Worm (Caenorhabditis elegans) whole organism, young adult: ENCODE measurements around the gene C13F10.6.
A peak's percentile ranks its signal among the peaks of the same experiment; 100 is the strongest.

Experiments
- B0035.1 ChIP-seq: sonication (generic microtip); optimal IDR thresholded peaks from 2 replicates; lab custom pipeline; 2016; ENCODE audit warnings: missing genetic modification characterization, mild to moderate bottlenecking, missing compliant biosample characterization, missing genotype, missing genetic modification reagents
- D2030.7 ChIP-seq: fragments of 200-800 bp; sonication (Bioruptor generic); IDR thresholded peaks from 2 replicates; pipeline ENCODE4 v1.3.6; 2022; ENCODE audit warnings: missing genetic modification reagents, missing genetic modification characterization, missing compliant biosample characterization
- F23B12.7 ChIP-seq: sonication (generic microtip); optimal IDR thresholded peaks from 2 replicates; lab custom pipeline; 2017; ENCODE audit warnings: missing genetic modification characterization, mild to moderate bottlenecking, missing compliant biosample characterization, antibody characterized with exemption, moderate library complexity; ENCODE audit not compliant: insufficient read depth
- F33H1.4 ChIP-seq: fragments of 200-800 bp; sonication (Bioruptor generic); IDR thresholded peaks from 2 replicates; pipeline ENCODE4 v1.3.6; 2022; ENCODE audit warnings: missing genetic modification reagents, missing genetic modification characterization, missing compliant biosample characterization
- F57A8.1 ChIP-seq: fragments of 200-800 bp; sonication (Bioruptor generic); optimal IDR thresholded peaks from 2 replicates; lab custom pipeline; 2018; ENCODE audit warnings: mild to moderate bottlenecking, missing genetic modification characterization, moderate library complexity, missing compliant biosample characterization
- T07F8.4 ChIP-seq: sonication (generic microtip); optimal IDR thresholded peaks from 2 replicates; lab custom pipeline; 2016; ENCODE audit warnings: mild to moderate bottlenecking, missing genetic modification characterization, moderate library complexity, missing compliant biosample characterization
- Y95B8A.8 ChIP-seq: fragments of 200-800 bp; sonication (Bioruptor generic); IDR thresholded peaks from 2 replicates; pipeline ENCODE4 v1.3.6; 2022; ENCODE audit warnings: missing genetic modification reagents, missing genetic modification characterization, missing compliant biosample characterization
- ZK185.1 ChIP-seq: sonication (generic microtip); optimal IDR thresholded peaks from 2 replicates; lab custom pipeline; 2016; ENCODE audit warnings: mild to moderate bottlenecking, missing genetic modification characterization, missing compliant biosample characterization; ENCODE audit not compliant: poor library complexity, severe bottlenecking
- akir-1 ChIP-seq: fragments of 200-800 bp; sonication (Bioruptor generic); optimal IDR thresholded peaks from 2 replicates; lab custom pipeline; 2018; ENCODE audit warnings: mild to moderate bottlenecking, missing genetic modification characterization, moderate library complexity, missing compliant biosample characterization
- attf-3 ChIP-seq: fragments of 200-800 bp; sonication (Bioruptor generic); conservative IDR thresholded peaks from 2 replicates; pipeline ENCODE4 v1.3.6; 2022; ENCODE audit warnings: missing genetic modification reagents, missing genetic modification characterization, missing compliant biosample characterization
- bed-1 ChIP-seq: fragments of 200-800 bp; sonication (Bioruptor generic); IDR thresholded peaks from 2 replicates; pipeline ENCODE4 v1.3.6; 2022; ENCODE audit warnings: missing genetic modification reagents, missing genetic modification characterization, missing compliant biosample characterization
- cebp-1 ChIP-seq, 2 experiments: fragments of 200-800 bp in 1 of 2; sonication (Bioruptor generic) in 1 of 2; sonication (generic microtip) in 1 of 2; IDR thresholded peaks in 1 of 2; optimal IDR thresholded peaks in 1 of 2; 2 replicates each; pipeline versions ENCODE4 v1.3.6 to Lab custom; 2017 to 2022; ENCODE audit warnings: missing compliant biosample characterization in 2 of 2, missing genetic modification characterization in 2 of 2, mild to moderate bottlenecking in 1 of 2, missing genetic modification reagents in 1 of 2, moderate library complexity in 1 of 2
- cebp-2 ChIP-seq: fragments of 200-800 bp; sonication (Bioruptor generic); IDR thresholded peaks from 2 replicates; pipeline ENCODE4 v1.3.6; 2022; ENCODE audit warnings: missing genetic modification characterization, missing compliant biosample characterization
- ceh-40 ChIP-seq: fragments of 200-800 bp; sonication (Bioruptor generic); IDR thresholded peaks from 2 replicates; pipeline ENCODE4 v1.3.6; 2022; ENCODE audit warnings: missing genetic modification characterization, missing compliant biosample characterization
- ceh-58 ChIP-seq: fragments of 200-800 bp; sonication (Bioruptor generic); IDR thresholded peaks from 2 replicates; pipeline ENCODE4 v1.3.6; 2022; ENCODE audit warnings: missing genetic modification characterization, missing compliant biosample characterization
- ceh-91 ChIP-seq: fragments of 200-800 bp; sonication (Bioruptor generic); IDR thresholded peaks from 2 replicates; pipeline ENCODE4 v1.3.6; 2022; ENCODE audit warnings: missing genetic modification reagents, missing genetic modification characterization, missing compliant biosample characterization
- dpff-1 ChIP-seq: sonication (generic microtip); optimal IDR thresholded peaks from 2 replicates; lab custom pipeline; 2017; ENCODE audit warnings: mild to moderate bottlenecking, missing genetic modification characterization, missing compliant biosample characterization
- efl-1 ChIP-seq: fragments of 150-350 bp; optimal IDR thresholded peaks from 2 replicates; lab custom pipeline; 2014; ENCODE audit warnings: missing biosample characterization, missing genetic modification reagents, missing genetic modification characterization
- egl-44 ChIP-seq: fragments of 200-800 bp; sonication (Bioruptor generic); IDR thresholded peaks from 2 replicates; pipeline ENCODE4 v1.3.6; 2022; ENCODE audit warnings: missing genetic modification reagents, missing genetic modification characterization, missing compliant biosample characterization
- hlh-12 ChIP-seq: sonication (generic microtip); optimal IDR thresholded peaks from 2 replicates; lab custom pipeline; 2016; ENCODE audit warnings: missing genetic modification characterization, missing compliant biosample characterization
- hsf-1 ChIP-seq: fragments of 200-800 bp; sonication (Bioruptor generic); IDR thresholded peaks from 2 replicates; pipeline ENCODE4 v1.3.6; 2022; ENCODE audit warnings: missing genetic modification reagents, missing genetic modification characterization, missing compliant biosample characterization
- lag-1 ChIP-seq: fragments of 200-800 bp; sonication (Bioruptor generic); IDR thresholded peaks from 2 replicates; pipeline ENCODE4 v1.3.6; 2022; ENCODE audit warnings: missing genetic modification reagents, missing genetic modification characterization, missing compliant biosample characterization
- lin-26 ChIP-seq: fragments of 200-800 bp; sonication (Bioruptor generic); IDR thresholded peaks from 2 replicates; pipeline ENCODE4 v1.3.6; 2022; ENCODE audit warnings: missing genetic modification reagents, missing genetic modification characterization, missing compliant biosample characterization
- lin-54 ChIP-seq: fragments of 200-800 bp; sonication (Bioruptor generic); optimal IDR thresholded peaks from 2 replicates; lab custom pipeline; 2018; ENCODE audit warnings: mild to moderate bottlenecking, missing genetic modification characterization, missing compliant biosample characterization
- lsl-1 ChIP-seq: fragments of 200-800 bp; sonication (Bioruptor generic); optimal IDR thresholded peaks from 2 replicates; lab custom pipeline; 2018; ENCODE audit warnings: mild to moderate bottlenecking, missing genetic modification characterization, moderate library complexity, missing compliant biosample characterization
- madf-3 ChIP-seq: fragments of 200-800 bp; sonication (Bioruptor generic); IDR thresholded peaks from 2 replicates; pipeline ENCODE4 v1.3.6; 2022; ENCODE audit warnings: missing genetic modification reagents, missing genetic modification characterization, missing compliant biosample characterization
- madf-6 ChIP-seq: fragments of 200-800 bp; sonication (Bioruptor generic); IDR thresholded peaks from 2 replicates; pipeline ENCODE4 v1.3.6; 2022; ENCODE audit warnings: missing genetic modification reagents, missing genetic modification characterization, missing compliant biosample characterization
- madf-8 ChIP-seq: fragments of 200-800 bp; sonication (Bioruptor generic); conservative IDR thresholded peaks from 2 replicates; pipeline ENCODE4 v1.3.6; 2022; ENCODE audit warnings: missing genetic modification reagents, missing genetic modification characterization, missing compliant biosample characterization
- mcd-1 ChIP-seq: fragments of 200-800 bp; sonication (Bioruptor generic); IDR thresholded peaks from 2 replicates; pipeline ENCODE4 v1.3.6; 2022; ENCODE audit warnings: missing genetic modification reagents, missing genetic modification characterization, missing compliant biosample characterization
- nfyb-1 ChIP-seq: fragments of 200-800 bp; sonication (Bioruptor generic); IDR thresholded peaks from 2 replicates; pipeline ENCODE4 v1.3.6; 2022; ENCODE audit warnings: missing genetic modification reagents, missing genetic modification characterization, missing compliant biosample characterization
- nhr-120 ChIP-seq: fragments of 200-800 bp; sonication (Bioruptor generic); IDR thresholded peaks from 2 replicates; pipeline ENCODE4 v1.3.6; 2022; ENCODE audit warnings: missing genetic modification characterization, missing compliant biosample characterization
- nhr-27 ChIP-seq: fragments of 200-800 bp; sonication (Bioruptor generic); optimal IDR thresholded peaks from 2 replicates; lab custom pipeline; 2018; ENCODE audit warnings: mild to moderate bottlenecking, missing genetic modification characterization, moderate library complexity, missing compliant biosample characterization
- nhr-90 ChIP-seq: sonication (generic microtip); optimal IDR thresholded peaks from 2 replicates; lab custom pipeline; 2016; ENCODE audit warnings: missing genotype, mild to moderate bottlenecking, missing genetic modification characterization, missing compliant biosample characterization
- pbrm-1 ChIP-seq: fragments of 200-800 bp; sonication (Bioruptor generic); IDR thresholded peaks from 2 replicates; pipeline ENCODE4 v1.3.6; 2022; ENCODE audit warnings: missing genetic modification reagents, missing genetic modification characterization, missing compliant biosample characterization
- sdz-38 ChIP-seq: sonication (generic microtip); optimal IDR thresholded peaks from 2 replicates; lab custom pipeline; 2016; ENCODE audit warnings: missing genotype, missing genetic modification characterization, missing compliant biosample characterization
- snpc-1.1 ChIP-seq: sonication (generic microtip); optimal IDR thresholded peaks from 2 replicates; lab custom pipeline; 2017; ENCODE audit warnings: missing genetic modification characterization, mild to moderate bottlenecking, missing compliant biosample characterization, antibody characterized with exemption, moderate library complexity, missing genotype, missing genetic modification reagents; ENCODE audit not compliant: insufficient read depth
- snpc-4 ChIP-seq, 5 experiments: fragments of 150-350 bp in 1 of 5; sonication (generic microtip) in 4 of 5; optimal IDR thresholded peaks; 2 replicates each; lab custom pipeline; 2014 to 2018; ENCODE audit warnings: missing genetic modification characterization in 5 of 5, missing biosample characterization in 3 of 5, antibody characterized with exemption in 2 of 5, mild to moderate bottlenecking in 2 of 5, missing compliant biosample characterization in 2 of 5, missing genotype in 2 of 5, moderate library complexity in 2 of 5, missing genetic modification reagents in 1 of 5
- tbp1 ChIP-seq: fragments of 200-800 bp; sonication (Bioruptor generic); optimal IDR thresholded peaks from 2 replicates; lab custom pipeline; 2018; ENCODE audit warnings: mild to moderate bottlenecking, missing genetic modification characterization, missing compliant biosample characterization
- xnd-1 ChIP-seq: sonication (generic microtip); optimal IDR thresholded peaks from 2 replicates; lab custom pipeline; 2016; ENCODE audit warnings: missing genotype, missing genetic modification reagents, missing genetic modification characterization, missing compliant biosample characterization
- zfh-2 ChIP-seq: fragments of 200-800 bp; sonication (Bioruptor generic); conservative IDR thresholded peaks from 2 replicates; pipeline ENCODE4 v1.3.6; 2022; ENCODE audit warnings: missing genetic modification reagents, missing genetic modification characterization, missing compliant biosample characterization
- ztf-18 ChIP-seq: sonication (generic microtip); optimal IDR thresholded peaks from 2 replicates; lab custom pipeline; 2016; ENCODE audit warnings: missing genotype, mild to moderate bottlenecking, missing genetic modification characterization, missing compliant biosample characterization
- ztf-22 ChIP-seq: fragments of 200-800 bp; sonication (Bioruptor generic); optimal IDR thresholded peaks from 2 replicates; lab custom pipeline; 2018; ENCODE audit warnings: mild to moderate bottlenecking, missing genetic modification characterization, moderate library complexity, missing compliant biosample characterization
- ztf-26 ChIP-seq: sonication (generic microtip); optimal IDR thresholded peaks from 2 replicates; lab custom pipeline; 2017; ENCODE audit warnings: missing genetic modification characterization, missing compliant biosample characterization

The C13F10.6 gene

ce11 chrV:7209001-7209400, 11.8 kb downstream of the C13F10.6 start:
- TF ChIP-seq ceh-91, result no peak
- no peak for TF ChIP-seq bed-1 (GFP tag; lab: Robert Waterston, UW)
- no peak for TF ChIP-seq sdz-38
- no peak for TF ChIP-seq nhr-120 (GFP tag; lab: Robert Waterston, UW)

DNA sequence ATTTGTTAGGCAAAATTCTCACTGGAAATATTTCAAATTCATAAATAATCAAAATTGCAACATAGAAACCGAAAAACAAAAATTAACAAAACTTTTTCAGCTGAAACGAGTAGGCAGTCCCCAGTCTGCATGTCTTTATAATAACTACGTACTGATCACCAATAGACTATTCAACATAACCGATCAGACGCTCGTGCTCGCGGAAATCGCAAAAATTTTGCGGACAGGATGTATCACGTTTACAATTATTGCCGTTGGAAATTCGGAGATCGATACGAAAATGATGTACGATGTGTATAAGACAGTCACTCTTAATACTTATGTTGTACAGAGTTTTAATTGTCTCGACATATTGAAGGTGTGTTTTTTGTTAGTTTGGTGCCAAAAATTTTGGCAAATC, 19.5 kb downstream of the C13F10.6 start:
- TF ChIP-seq ZK185.1 (tag; lab: Kevin White, UChicago) (no peak), sdz-38 (no peak), zfh-2 (GFP tag; lab: Robert Waterston, UW) (no peak), ztf-18 (tag; lab: Kevin White, UChicago) (no peak), akir-1 (no peak), F33H1.4 (GFP tag; lab: Robert Waterston, UW) (no peak), ztf-26 (no peak), dpff-1 (tag; lab: Kevin White, UChicago) (no peak), nhr-27 (tag; lab: Kevin White, UChicago) (no peak), lag-1 (GFP tag; lab: Robert Waterston, UW) (no peak), egl-44 (no peak), F23B12.7 (tag; lab: Kevin White, UChicago) (no peak), lin-26 (GFP tag; lab: Robert Waterston, UW) (no peak), lin-54 (GFP tag; lab: Kevin White, UChicago) (no peak), Y95B8A.8 (GFP tag; lab: Robert Waterston, UW) (no peak), nfyb-1 (no peak), cebp-1 (GFP tag; IDR thresholded peaks at IDR 0.05; lab: Robert Waterston, UW) (no peak), cebp-1 (tag; optimal IDR thresholded peaks at IDR 0.05; lab: Kevin White, UChicago) (no peak)

DNA sequence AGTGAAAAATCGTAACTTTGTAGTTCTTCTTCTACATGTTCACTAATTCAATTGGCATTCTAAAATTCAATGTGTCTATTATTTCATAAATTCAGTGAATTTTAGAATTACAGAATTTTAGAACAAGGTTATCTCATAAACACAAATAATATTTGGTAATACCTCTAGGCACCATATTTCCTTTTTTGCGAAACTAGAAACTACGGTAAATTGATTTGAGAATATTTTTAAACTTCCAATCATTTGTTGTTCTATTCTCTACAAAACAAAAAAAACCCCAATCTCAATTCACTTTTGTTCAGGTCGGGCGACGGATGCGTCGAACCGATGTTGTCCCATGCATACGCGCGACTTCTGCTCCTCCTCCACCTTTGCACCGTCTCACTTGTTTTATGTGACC, 20.9 kb downstream of the C13F10.6 start, which contains the start of gene F09G2.1:
Gene F09G2.1 (plus strand): TSS at position 301 of the 400 bp plus-strand sequence.
- no peak for TF ChIP-seq efl-1
- no peak for TF ChIP-seq nhr-90 (tag; lab: Kevin White, UChicago)
- TF ChIP-seq B0035.1, result no peak
- TF ChIP-seq madf-6 (GFP tag; lab: Robert Waterston, UW), result no peak
- no peak for TF ChIP-seq attf-3 (GFP tag; lab: Robert Waterston, UW)
- TF ChIP-seq ceh-40, result no peak
- TF ChIP-seq pbrm-1 (GFP tag; lab: Robert Waterston, UW), result no peak
- no peak for TF ChIP-seq ztf-22 (GFP tag; lab: Kevin White, UChicago)
- no peak for TF ChIP-seq xnd-1 (tag; lab: Kevin White, UChicago)
- no peak for TF ChIP-seq snpc-4 (GFP tag; optimal IDR thresholded peaks at IDR 0.05; lab: Kevin White, UChicago)
- no peak for TF ChIP-seq snpc-4 (tag; optimal IDR thresholded peaks at IDR 0.05; lab: Kevin White, UChicago)
- TF ChIP-seq lag-1 (GFP tag; lab: Robert Waterston, UW), result no peak
- no peak for TF ChIP-seq T07F8.4 (tag; lab: Kevin White, UChicago)

ce11 chrV:7199077-7199476, 21.8 kb downstream of the C13F10.6 start:
- peak; percentile 54; the same call in 1 of the 2 replicates for TF ChIP-seq D2030.7 (GFP tag; lab: Robert Waterston, UW)
- peak; percentile 93 for TF ChIP-seq F33H1.4 (GFP tag; lab: Robert Waterston, UW)
- peak; percentile 51 for TF ChIP-seq ceh-91
- TF ChIP-seq lsl-1 (GFP tag; lab: Kevin White, UChicago), result peak; percentile 97
- peak; percentile 90 for TF ChIP-seq madf-3 (GFP tag; lab: Robert Waterston, UW)
- no peak for TF ChIP-seq ceh-58 (GFP tag; lab: Robert Waterston, UW)
- peak; percentile 54 for TF ChIP-seq lin-54 (GFP tag; lab: Kevin White, UChicago)
- TF ChIP-seq madf-8 (GFP tag; lab: Robert Waterston, UW), result peak; percentile 75
- 0 out of 2 replicates have a peak, but pooled peaks have one; percentile 7 for TF ChIP-seq mcd-1 (GFP tag; lab: Robert Waterston, UW)
- TF ChIP-seq hlh-12, result no peak
- TF ChIP-seq cebp-2, result no peak
- peak; percentile 7 for TF ChIP-seq efl-1
- peak; percentile 89 for TF ChIP-seq xnd-1 (tag; lab: Kevin White, UChicago)
- 0 out of 2 replicates have a peak, but pooled peaks have one; percentile 14 for TF ChIP-seq hsf-1 (GFP tag; lab: Robert Waterston, UW)
- peak; percentile 93 for TF ChIP-seq madf-6 (GFP tag; lab: Robert Waterston, UW)
- no peak for TF ChIP-seq F57A8.1 (GFP tag; lab: Kevin White, UChicago)
- TF ChIP-seq tbp1, result peak; percentile 31
- no peak for TF ChIP-seq ztf-22 (GFP tag; lab: Kevin White, UChicago)
- peak; percentile 50 for TF ChIP-seq snpc-1.1 (tag; lab: Kevin White, UChicago)
